Worm (Caenorhabditis elegans) whole organism, L3 larva: ENCODE data around the gene K10C9.7.

Source experiments
- ama-1 ChIP-seq: fragments of 150-350 bp; optimal IDR thresholded peaks from 2 replicates; lab custom pipeline; 2018
- egl-5 ChIP-seq: fragments of 150-350 bp; optimal IDR thresholded peaks from 2 replicates; lab custom pipeline; 2017; ENCODE audit warnings: missing biosample characterization, missing genetic modification reagents, missing genetic modification characterization, inconsistent platforms
- elt-1 ChIP-seq: fragments of 150-350 bp; optimal IDR thresholded peaks from 2 replicates; lab custom pipeline; 2014; ENCODE audit warnings: missing biosample characterization, missing genetic modification characterization
- elt-3 ChIP-seq, 3 experiments: fragments of 150-350 bp in 1 of 3; sonication (generic microtip) in 2 of 3; optimal IDR thresholded peaks; 2 replicates in 2 of 3; 4 replicates in 1 of 3; lab custom pipeline; 2014 to 2017; ENCODE audit warnings: missing biosample characterization in 3 of 3, missing genetic modification characterization in 3 of 3
- nhr-28 ChIP-seq: fragments of 150-350 bp; optimal IDR thresholded peaks from 2 replicates; lab custom pipeline; 2014; ENCODE audit warnings: missing biosample characterization, missing genetic modification characterization
- skn-1 ChIP-seq: fragments of 150-350 bp; optimal IDR thresholded peaks from 2 replicates; lab custom pipeline; 2014; ENCODE audit warnings: missing biosample characterization, missing genetic modification characterization

DNA sequence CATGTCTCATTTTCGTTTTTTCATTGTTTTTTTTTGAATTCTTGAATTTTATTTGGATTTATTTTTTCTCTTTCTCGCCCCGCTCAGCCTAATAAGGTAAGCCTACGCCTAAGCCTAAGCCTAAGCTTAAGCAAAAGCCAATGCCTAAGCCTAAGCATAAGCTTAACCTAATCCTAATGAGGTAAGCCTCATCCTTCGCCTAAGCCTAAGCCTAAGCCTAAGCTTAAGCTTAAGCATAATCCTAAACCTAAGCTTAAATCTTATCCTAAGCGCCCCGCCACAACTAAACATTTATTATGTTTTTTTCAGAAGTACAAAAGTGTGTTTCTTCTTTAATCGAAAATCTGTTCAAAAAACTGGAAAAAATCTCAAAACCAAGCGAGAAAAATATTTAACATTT is 44.8 kb upstream of the K10C9.7 start:
- TF ChIP-seq egl-5 (tag; lab: Kevin White, UChicago): no peak
- no peak for TF ChIP-seq ama-1
- no peak for TF ChIP-seq elt-3 (tag; optimal IDR thresholded peaks at IDR 0.05; lab: Kevin White, UChicago)
- no peak for TF ChIP-seq skn-1 (tag; lab: Kevin White, UChicago)
- no peak for TF ChIP-seq elt-1
- TF ChIP-seq nhr-28 (tag; lab: Kevin White, UChicago): no peak
